Fruit fly (Drosophila melanogaster) whole organism: ENCODE data around the gene CG4004.
A peak's percentile ranks its signal among the peaks of the same experiment; 100 is the strongest.

Source experiments
- CG8478 ChIP-seq: fragments of >200 bp; optimal IDR thresholded peaks from 2 replicates; lab custom pipeline; 2018; ENCODE audit warnings: inconsistent platforms
- Dll ChIP-seq: fragments of >200 bp; optimal IDR thresholded peaks from 2 replicates; lab custom pipeline; 2017
- EcR ChIP-seq, 2 experiments: fragments of >200 bp; optimal IDR thresholded peaks; 2 replicates each; lab custom pipeline; 2017; ENCODE audit warnings: missing biosample characterization in 2 of 2, missing genetic modification characterization in 2 of 2, missing genetic modification reagents in 2 of 2
- pan ChIP-seq: fragments of >200 bp; optimal IDR thresholded peaks from 2 replicates; lab custom pipeline; 2017
- psq ChIP-seq: fragments of >200 bp; optimal IDR thresholded peaks from 2 replicates; lab custom pipeline; 2017
- usp ChIP-seq: fragments of >200 bp; optimal IDR thresholded peaks from 2 replicates; lab custom pipeline; 2017; ENCODE audit warnings: missing biosample characterization, missing genetic modification characterization, mixed read lengths

Gene CG4004

dm6 chrX:12737735-12738390 is 6.1 kb upstream of the CG4004 start:
- TF ChIP-seq pan (lab: Kevin White, UChicago) = no peak
- TF ChIP-seq usp (GFP tag; lab: Kevin White, UChicago) = no peak
- TF ChIP-seq EcR (GFP tag; optimal IDR thresholded peaks at IDR 0.05; lab: Kevin White, UChicago) = no peak
- no peak for TF ChIP-seq psq
- TF ChIP-seq CG8478 (lab: Kevin White, UChicago) = no peak
- no peak for TF ChIP-seq Dll (lab: Kevin White, UChicago)

dm6 chrX:12739047-12739446 is 5.0 kb upstream of the CG4004 start:
- no peak for TF ChIP-seq CG8478 (lab: Kevin White, UChicago)
- TF ChIP-seq EcR (GFP tag; optimal IDR thresholded peaks at IDR 0.05; lab: Kevin White, UChicago) = peak in 1 of 2 experiments; percentile 8

dm6 chrX:12739789-12740188 is 4.2 kb upstream of the CG4004 start:
- TF ChIP-seq Dll (lab: Kevin White, UChicago) = no peak

- TF ChIP-seq EcR (GFP tag; optimal IDR thresholded peaks at IDR 0.05; lab: Kevin White, UChicago) (no peak), CG8478 (lab: Kevin White, UChicago) (no peak), pan (lab: Kevin White, UChicago) (no peak), usp (GFP tag; lab: Kevin White, UChicago) (no peak)
Measured at dm6 chrX:12740441-12740840, 3.6 kb upstream of the CG4004 start.

- TF ChIP-seq pan (lab: Kevin White, UChicago) = no peak
- TF ChIP-seq Dll (lab: Kevin White, UChicago) = no peak
- no peak for TF ChIP-seq psq
- no peak for TF ChIP-seq usp (GFP tag; lab: Kevin White, UChicago)
- no peak for TF ChIP-seq CG8478 (lab: Kevin White, UChicago)
- no peak for TF ChIP-seq EcR (GFP tag; optimal IDR thresholded peaks at IDR 0.05; lab: Kevin White, UChicago)
Measured at dm6 chrX:12741914-12742650, 1.9 kb upstream of the CG4004 start, which contains the start of gene Smr. TSS of gene Smr (minus strand) at chrX:12742618.

dm6 chrX:12742651-12743020 is 1.4 kb upstream of the CG4004 start:
- TF ChIP-seq psq (no peak), pan (lab: Kevin White, UChicago) (no peak), CG8478 (lab: Kevin White, UChicago) (no peak), usp (GFP tag; lab: Kevin White, UChicago) (no peak), EcR (GFP tag; optimal IDR thresholded peaks at IDR 0.05; lab: Kevin White, UChicago) (no peak), Dll (lab: Kevin White, UChicago) (no peak)

dm6 chrX:12743296-12743695 is 716 bp upstream of the CG4004 start:
- TF ChIP-seq usp (GFP tag; lab: Kevin White, UChicago) (no peak), Dll (lab: Kevin White, UChicago) (no peak), pan (lab: Kevin White, UChicago) (no peak), EcR (GFP tag; optimal IDR thresholded peaks at IDR 0.05; lab: Kevin White, UChicago) (no peak), CG8478 (lab: Kevin White, UChicago) (no peak), psq (no peak)

- TF ChIP-seq usp (GFP tag; lab: Kevin White, UChicago) (no peak), CG8478 (lab: Kevin White, UChicago) (no peak), psq (no peak), pan (lab: Kevin White, UChicago) (no peak), Dll (lab: Kevin White, UChicago) (no peak), EcR (GFP tag; optimal IDR thresholded peaks at IDR 0.05; lab: Kevin White, UChicago) (no peak)
Measured at dm6 chrX:12745117-12745516, 1.1 kb downstream of the CG4004 start.

dm6 chrX:12747746-12748710 is 4.0 kb downstream of the CG4004 start:
- TF ChIP-seq usp (GFP tag; lab: Kevin White, UChicago) = no peak
- no peak for TF ChIP-seq EcR (GFP tag; optimal IDR thresholded peaks at IDR 0.05; lab: Kevin White, UChicago)
- TF ChIP-seq CG8478 (lab: Kevin White, UChicago) = no peak
- TF ChIP-seq Dll (lab: Kevin White, UChicago) = no peak
- TF ChIP-seq psq = no peak
- no peak for TF ChIP-seq pan (lab: Kevin White, UChicago)

- TF ChIP-seq usp (GFP tag; lab: Kevin White, UChicago) (no peak), EcR (GFP tag; optimal IDR thresholded peaks at IDR 0.05; lab: Kevin White, UChicago) (no peak), psq (no peak), Dll (lab: Kevin White, UChicago) (no peak), pan (lab: Kevin White, UChicago) (no peak), CG8478 (lab: Kevin White, UChicago) (no peak)
Measured at dm6 chrX:12748967-12749366, 5.0 kb downstream of the CG4004 start.

- TF ChIP-seq pan (lab: Kevin White, UChicago) = no peak
- TF ChIP-seq CG8478 (lab: Kevin White, UChicago) = peak; percentile 17
Measured at dm6 chrX:12749891-12750581, 6.0 kb downstream of the CG4004 start.
